Fruit fly (Drosophila melanogaster) whole organism: ENCODE data around the gene CG6885.

Experiments
- CG8478 ChIP-seq: fragments of >200 bp; optimal IDR thresholded peaks from 2 replicates; lab custom pipeline; 2018; ENCODE audit warnings: inconsistent platforms
- psq ChIP-seq: fragments of >200 bp; optimal IDR thresholded peaks from 2 replicates; lab custom pipeline; 2017
- usp ChIP-seq: fragments of >200 bp; optimal IDR thresholded peaks from 2 replicates; lab custom pipeline; 2017; ENCODE audit warnings: missing biosample characterization, missing genetic modification characterization, mixed read lengths

- TF ChIP-seq psq (no peak), usp (no peak), CG8478 (no peak)
These were observed 19.5 kb downstream of the CG6885 start for dm6 chr3L:18763486-18764436.
